Worm (Caenorhabditis elegans): Measurements from ENCODE around the gene apx-1.
A peak's percentile ranks its signal among the peaks of the same experiment; 100 is the strongest.

apx-1 gene

ce11 chrV:3168650-3169049 lies 41.3 kb upstream of the apx-1 start, which contains the start of gene C36C5.15:
C36C5.15 (minus strand) TSS chrV:3168750.
- no peak for TF ChIP-seq Y95B8A.8 (GFP tag; IDR thresholded peaks at IDR 0.05)
- TF ChIP-seq hsf-1 (GFP tag; IDR thresholded peaks at IDR 0.05) = no peak
- TF ChIP-seq ccch-3 (GFP tag; optimal IDR thresholded peaks at IDR 0.05) = no peak

- TF ChIP-seq mxl-1 (tag; optimal IDR thresholded peaks at IDR 0.05) (no peak), F10E7.11 (tag; optimal IDR thresholded peaks at IDR 0.05) (no peak), ztf-22 (GFP tag; optimal IDR thresholded peaks at IDR 0.05) (no peak), ceh-40 (GFP tag; IDR thresholded peaks at IDR 0.05) (no peak), Y67H2A.10 (GFP tag; conservative IDR thresholded peaks at IDR 0.05) (no peak)
These were observed 40.2 kb upstream of the apx-1 start, which contains the start of gene srbc-6 for ce11 chrV:3169838-3170237. srbc-6 (plus strand) TSS chrV:3170138.

- TF ChIP-seq madf-3 (GFP tag; IDR thresholded peaks at IDR 0.05) (no peak), B0336.3 (GFP tag; IDR thresholded peaks at IDR 0.05) (no peak), Y56A3A.18 (GFP tag; IDR thresholded peaks at IDR 0.05) (no peak), unc-130 (GFP tag; optimal IDR thresholded peaks at IDR 0.05) (no peak)
These were observed 38.4 kb upstream of the apx-1 start for ce11 chrV:3171625-3172024.

ce11 chrV:3176161-3176560 lies 33.8 kb upstream of the apx-1 start, which contains the start of gene srab-8:
srab-8 (plus strand) TSS chrV:3176461.
- no peak for TF ChIP-seq aptf-2 (GFP tag; conservative IDR thresholded peaks at IDR 0.05)

ce11 chrV:3185855-3186254 lies 24.1 kb upstream of the apx-1 start:
- TF ChIP-seq egrh-3 (GFP tag; IDR thresholded peaks at IDR 0.05) (peak; percentile 78; the same call in 1 of the 2 replicates), nhr-179 (tag; optimal IDR thresholded peaks at IDR 0.05) (no peak), attf-6 (GFP tag; IDR thresholded peaks at IDR 0.05) (no peak), mes-4 (tag; optimal IDR thresholded peaks at IDR 0.05) (no peak)

ce11 chrV:3188043-3188442 lies 22.0 kb upstream of the apx-1 start, which contains the start of gene lag-2:
lag-2 (plus strand) TSS chrV:3188343.
- no peak for TF ChIP-seq nhr-179 (tag; optimal IDR thresholded peaks at IDR 0.05)
- no peak for TF ChIP-seq lag-1 (GFP tag; IDR thresholded peaks at IDR 0.05)
- no peak for TF ChIP-seq madf-10 (tag; optimal IDR thresholded peaks at IDR 0.05)

- TF ChIP-seq tlf-1 (GFP tag; optimal IDR thresholded peaks at IDR 0.05) = no peak
- TF ChIP-seq lin-40 (tag; optimal IDR thresholded peaks at IDR 0.05) = peak; percentile 5
- peak; percentile 89; the same call in 1 of the 2 replicates for TF ChIP-seq hmg-1.2 (GFP tag; IDR thresholded peaks at IDR 0.05)
- TF ChIP-seq F57C9.4 (tag; optimal IDR thresholded peaks at IDR 0.05) = no peak
- no peak for TF ChIP-seq ceh-40 (GFP tag; IDR thresholded peaks at IDR 0.05)
- TF ChIP-seq madf-6 (GFP tag; IDR thresholded peaks at IDR 0.05) = no peak
- TF ChIP-seq rcor-1 (GFP tag; IDR thresholded peaks at IDR 0.05) = no peak
- TF ChIP-seq mcd-1 (GFP tag; IDR thresholded peaks at IDR 0.05) = peak; percentile 33; the same call in 1 of the 2 replicates
- TF ChIP-seq atf-7 (tag; optimal IDR thresholded peaks at IDR 0.05) = peak; percentile 6
- TF ChIP-seq ztf-3 (GFP tag; optimal IDR thresholded peaks at IDR 0.05) = no peak
- no peak for TF ChIP-seq ceh-91 (GFP tag; IDR thresholded peaks at IDR 0.05)
- TF ChIP-seq nhr-80 (tag; optimal IDR thresholded peaks at IDR 0.05) = peak; percentile 52
- peak; percentile 28; the same call in 1 of the 2 replicates for TF ChIP-seq nfyb-1 (GFP tag; IDR thresholded peaks at IDR 0.05)
- no peak for TF ChIP-seq cebp-2 (GFP tag; IDR thresholded peaks at IDR 0.05)
These were observed 16.8 kb upstream of the apx-1 start, which contains the start of the genes Y73C8B.3 and Y73C8B.9 for ce11 chrV:3193091-3193608. Y73C8B.3 (minus strand) TSS chrV:3193237. Y73C8B.9 (plus strand) TSS chrV:3193558.
